Fruit fly (Drosophila melanogaster): ENCODE measurements around the gene Rsf1.
A peak's percentile ranks its signal among the peaks of the same experiment; 100 is the strongest.

Rsf1 gene

DNA sequence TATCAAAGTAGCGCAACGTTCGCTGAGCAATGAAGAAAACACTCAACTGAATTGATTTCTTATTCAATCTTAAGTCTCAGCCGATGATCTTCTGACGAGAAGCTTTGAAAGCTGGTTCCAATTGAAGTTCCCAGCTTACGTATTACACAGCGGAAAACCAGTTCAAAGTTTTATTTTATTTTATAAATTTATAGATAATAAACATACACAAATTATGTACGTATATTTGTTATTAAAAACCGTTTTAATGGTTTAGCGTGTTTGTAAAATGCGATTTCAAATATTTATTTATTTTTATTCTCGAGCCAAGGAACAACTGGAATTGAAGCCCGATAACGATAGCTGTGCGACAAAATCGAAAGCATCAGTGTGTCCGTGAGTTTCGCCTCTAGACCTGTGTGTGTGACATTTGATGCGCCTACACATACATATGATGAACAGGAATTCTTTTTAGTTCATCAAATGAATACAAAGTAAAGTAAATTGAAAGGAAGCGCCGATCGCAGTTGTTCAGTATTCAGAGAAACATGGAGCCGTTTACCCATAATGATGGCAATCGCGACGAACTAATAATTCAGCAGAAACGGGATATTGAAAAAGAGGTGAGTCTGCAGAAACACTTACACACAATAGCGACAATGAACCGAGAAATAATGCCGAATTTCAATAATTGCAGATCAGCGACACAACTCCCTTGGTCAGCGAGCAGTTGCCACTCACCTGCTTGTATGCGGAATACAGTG is 43.3 kb upstream of the Rsf1 start, which contains the start of the genes CG5390 and CG4968 (continued):
- TF ChIP-seq CG9215 (GFP tag; IDR thresholded peaks at IDR 0.05) (no peak), slp2 (GFP tag; optimal IDR thresholded peaks at IDR 0.05) (no peak), D19B (GFP tag; optimal IDR thresholded peaks at IDR 0.05) (peak; percentile 50), CG9817 (tag; optimal IDR thresholded peaks at IDR 0.05) (no peak), D19A (tag; optimal IDR thresholded peaks at IDR 0.05) (no peak), Jarid2 (GFP tag; optimal IDR thresholded peaks at IDR 0.05) (no peak), CG5953 (GFP tag; IDR thresholded peaks at IDR 0.05) (0 out of 2 replicates have a peak, but pooled peaks have one; percentile 45), zfh1 (GFP tag; IDR thresholded peaks at IDR 0.05) (0 out of 3 replicates have a peak, but pooled peaks have one; percentile 48), maf-S (GFP tag; optimal IDR thresholded peaks at IDR 0.05) (no peak), Med (GFP tag) (peak; percentile 87), Doc3 (GFP tag; IDR thresholded peaks at IDR 0.05; ENCODE audit: partially characterized antibody) (no peak), CG14014 (GFP tag; IDR thresholded peaks at IDR 0.05) (peak; percentile 73; the same call in 1 of the 2 replicates), CG34376 (GFP tag; optimal IDR thresholded peaks at IDR 0.05) (peak; percentile 37), pum (GFP tag; optimal IDR thresholded peaks at IDR 0.05) (no peak), grn (GFP tag; optimal IDR thresholded peaks at IDR 0.05) (no peak), bowl (GFP tag; IDR thresholded peaks at IDR 0.05) (no peak), ssp (GFP tag; IDR thresholded peaks at IDR 0.05) (0 out of 2 replicates have a peak, but pooled peaks have one; percentile 17), dan (GFP tag; IDR thresholded peaks at IDR 0.05) (no peak), wek (GFP tag; optimal IDR thresholded peaks at IDR 0.05) (no peak), gcm2 (GFP tag; optimal IDR thresholded peaks at IDR 0.05) (peak; percentile 20), CG32772 (GFP tag; IDR thresholded peaks at IDR 0.05) (no peak), CTCF (GFP tag; optimal IDR thresholded peaks at IDR 0.05) (peak; percentile 12), jumu (GFP tag; optimal IDR thresholded peaks at IDR 0.05) (no peak), trh (GFP tag; optimal IDR thresholded peaks at IDR 0.05) (no peak), Xbp1 (GFP tag; optimal IDR thresholded peaks at IDR 0.05) (peak; percentile 67), kay (GFP tag; optimal IDR thresholded peaks at IDR 0.05) (peak; percentile 33), CG12942 (GFP tag; optimal IDR thresholded peaks at IDR 0.05) (peak; percentile 52), CG2875 (GFP tag; optimal IDR thresholded peaks at IDR 0.05) (no peak), klu (GFP tag; IDR thresholded peaks at IDR 0.05) (no peak), NK7.1 (GFP tag; optimal IDR thresholded peaks at IDR 0.05) (no peak), psq (GFP tag; optimal IDR thresholded peaks at IDR 0.05) (peak; percentile 30), Gsc (GFP tag; IDR thresholded peaks at IDR 0.05) (no peak), tio (GFP tag; optimal IDR thresholded peaks at IDR 0.05) (peak; percentile 22), Hr3 (GFP tag; optimal IDR thresholded peaks at IDR 0.05) (peak; percentile 52), CG9609 (GFP tag; optimal IDR thresholded peaks at IDR 0.05) (no peak), CG1529 (GFP tag; optimal IDR thresholded peaks at IDR 0.05) (peak; percentile 41), Atf6 (GFP tag; IDR thresholded peaks at IDR 0.05) (peak; percentile 75; the same call in 1 of the 2 replicates), Adf1 (GFP tag; IDR thresholded peaks at IDR 0.05) (peak; percentile 48), CG9876 (GFP tag; optimal IDR thresholded peaks at IDR 0.05) (no peak), dimm (GFP tag; IDR thresholded peaks at IDR 0.05) (no peak), tgo (GFP tag; IDR thresholded peaks at IDR 0.05) (peak; percentile 45; the same call in 1 of the 3 replicates), C15 (GFP tag; IDR thresholded peaks at IDR 0.05) (no peak), ara (GFP tag; IDR thresholded peaks at IDR 0.05) (no peak), CG4730 (GFP tag; IDR thresholded peaks at IDR 0.05) (no peak), CG15514 (GFP tag; optimal IDR thresholded peaks at IDR 0.05) (peak; percentile 97), Hr51 (GFP tag; optimal IDR thresholded peaks at IDR 0.05) (peak; percentile 30 to 83), vfl (GFP tag; optimal IDR thresholded peaks at IDR 0.05) (peak; percentile 30), Myb (GFP tag; optimal IDR thresholded peaks at IDR 0.05) (peak; percentile 4), BtbVII (GFP tag; optimal IDR thresholded peaks at IDR 0.05) (peak; percentile 76), CG15011 (GFP tag; optimal IDR thresholded peaks at IDR 0.05) (peak; percentile 30), gcm (GFP tag; optimal IDR thresholded peaks at IDR 0.05) (peak; percentile 64)

Measured in whole organism, embryonic.